Fruit fly (Drosophila melanogaster) whole organism, adult: ENCODE measurements around the gene CG43448.

Experiments
- CG11617 ChIP-seq: fragments of 200-800 bp; sonication (Bioruptor generic); optimal IDR thresholded peaks from 2 replicates; lab custom pipeline; 2017; ENCODE audit warnings: mild to moderate bottlenecking, missing biosample characterization, missing genetic modification reagents, missing genetic modification characterization
- CG14711 ChIP-seq: fragments of 200-800 bp; sonication (Bioruptor generic); optimal IDR thresholded peaks from 2 replicates; lab custom pipeline; 2018; ENCODE audit warnings: missing biosample characterization, mild to moderate bottlenecking, missing genetic modification characterization, moderate library complexity
- CG1620 ChIP-seq: fragments of 200-800 bp; sonication (Bioruptor generic); optimal IDR thresholded peaks from 2 replicates; lab custom pipeline; 2016; ENCODE audit warnings: missing biosample characterization, missing genetic modification characterization
- CG5204 ChIP-seq: fragments of 200-800 bp; sonication (Bioruptor generic); optimal IDR thresholded peaks from 2 replicates; lab custom pipeline; 2016; ENCODE audit warnings: missing biosample characterization, missing genetic modification characterization
- CG7045 ChIP-seq: fragments of 200-800 bp; sonication (Bioruptor generic); optimal IDR thresholded peaks from 2 replicates; lab custom pipeline; 2017; ENCODE audit warnings: missing biosample characterization, mild to moderate bottlenecking, missing genetic modification characterization
- CG7101 ChIP-seq: fragments of 200-800 bp; sonication (Bioruptor generic); optimal IDR thresholded peaks from 2 replicates; lab custom pipeline; 2018; ENCODE audit warnings: missing biosample characterization, mild to moderate bottlenecking, missing genetic modification characterization, moderate library complexity
- Clk ChIP-seq: fragments of 200-800 bp; sonication (Bioruptor generic); optimal IDR thresholded peaks from 2 replicates; lab custom pipeline; 2017; ENCODE audit warnings: missing biosample characterization, missing genetic modification characterization
- Mnt ChIP-seq: fragments of 200-800 bp; sonication (Bioruptor generic); optimal IDR thresholded peaks from 2 replicates; lab custom pipeline; 2016; ENCODE audit warnings: missing biosample characterization, mild to moderate bottlenecking, missing genetic modification characterization
- cic ChIP-seq: fragments of 200-800 bp; sonication (Bioruptor generic); optimal IDR thresholded peaks from 2 replicates; lab custom pipeline; 2017; ENCODE audit warnings: missing biosample characterization, mild to moderate bottlenecking, missing genetic modification characterization, moderate library complexity
- cnc ChIP-seq, 2 experiments: fragments of >200 bp; optimal IDR thresholded peaks; 2 replicates each; lab custom pipeline; 2017
- kay ChIP-seq: fragments of 200-800 bp; sonication (Bioruptor generic); peaks from one replicate; lab custom pipeline; 2016; ENCODE audit warnings: missing biosample characterization, missing genetic modification characterization, borderline replicate concordance
- ovo ChIP-seq: fragments of 200-800 bp; sonication (Bioruptor generic); optimal IDR thresholded peaks from 2 replicates; lab custom pipeline; 2016; ENCODE audit warnings: missing biosample characterization, missing genetic modification characterization
- pad ChIP-seq: fragments of 200-800 bp; sonication (Bioruptor generic); optimal IDR thresholded peaks from 3 replicates; lab custom pipeline; 2017; ENCODE audit warnings: missing biosample characterization, missing genetic modification characterization, mild to moderate bottlenecking, moderate library complexity, missing genetic modification reagents
- toe ChIP-seq: fragments of 200-800 bp; sonication (Bioruptor generic); optimal IDR thresholded peaks from 2 replicates; lab custom pipeline; 2016; ENCODE audit warnings: missing biosample characterization, missing genetic modification characterization

DNA sequence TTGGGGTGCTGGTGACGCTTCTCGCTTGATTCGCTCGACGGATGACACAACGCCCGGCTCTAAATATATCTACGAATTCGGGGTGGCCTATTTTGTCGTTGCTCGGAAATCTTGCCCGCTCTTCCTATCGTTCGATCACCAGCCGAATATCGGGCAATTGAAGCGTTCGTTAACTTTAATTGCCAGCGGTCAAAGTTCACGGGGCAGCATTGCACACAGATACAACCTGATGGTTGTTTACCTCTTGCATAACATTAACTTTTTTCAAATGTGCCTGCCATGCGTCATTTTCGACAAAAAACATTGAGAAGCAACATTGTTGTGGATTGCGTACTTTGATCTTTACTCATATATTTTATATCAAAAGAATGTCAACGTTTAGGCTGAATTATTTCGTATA is 39.7 kb downstream of the CG43448 start:
- TF ChIP-seq ovo (GFP tag; lab: Kevin White, UChicago) (no peak), pad (GFP tag; lab: Kevin White, UChicago) (no peak), CG5204 (GFP tag; lab: Kevin White, UChicago) (no peak), Clk (GFP tag; lab: Kevin White, UChicago) (no peak), kay (GFP tag; lab: Kevin White, UChicago) (no peak), toe (no peak), cic (GFP tag; lab: Kevin White, UChicago) (no peak), CG11617 (GFP tag; lab: Kevin White, UChicago) (no peak), Mnt (GFP tag; lab: Kevin White, UChicago) (no peak), CG14711 (tag; lab: Kevin White, UChicago) (no peak), CG1620 (GFP tag; lab: Kevin White, UChicago) (no peak), CG7101 (tag; lab: Kevin White, UChicago) (no peak), cnc (optimal IDR thresholded peaks at IDR 0.05; lab: Kevin White, UChicago) (no peak), CG7045 (GFP tag; lab: Kevin White, UChicago) (no peak)
